Worm (Caenorhabditis elegans) whole organism, late embryonic: ENCODE measurements around the gene hrg-6.

ENCODE experiments used
- K09A11.1 ChIP-seq: sonication (generic microtip); optimal IDR thresholded peaks from 2 replicates; lab custom pipeline; 2017; ENCODE audit warnings: antibody characterized with exemption, mild to moderate bottlenecking, missing genetic modification characterization, missing compliant biosample characterization; ENCODE audit not compliant: insufficient read depth
- Y22D7AL.16 ChIP-seq: sonication (generic microtip); optimal IDR thresholded peaks from 2 replicates; lab custom pipeline; 2016; ENCODE audit warnings: missing genetic modification characterization, missing compliant biosample characterization
- ceh-14 ChIP-seq: sonication (generic microtip); optimal IDR thresholded peaks from 2 replicates; lab custom pipeline; 2016; ENCODE audit warnings: missing genotype, missing genetic modification characterization, missing compliant biosample characterization
- ceh-18 ChIP-seq: sonication (generic microtip); optimal IDR thresholded peaks from 2 replicates; lab custom pipeline; 2016; ENCODE audit warnings: missing genetic modification characterization, missing compliant biosample characterization
- ceh-19 ChIP-seq: fragments of 200-800 bp; sonication (Bioruptor generic); optimal IDR thresholded peaks from 2 replicates; lab custom pipeline; 2018; ENCODE audit warnings: mild to moderate bottlenecking, missing genetic modification characterization, missing compliant biosample characterization
- ceh-24 ChIP-seq: sonication (generic microtip); optimal IDR thresholded peaks from 2 replicates; lab custom pipeline; 2016; ENCODE audit warnings: mild to moderate bottlenecking, missing genetic modification characterization, missing compliant biosample characterization
- ceh-30 ChIP-seq: fragments of 150-350 bp; optimal IDR thresholded peaks from 2 replicates; lab custom pipeline; 2014; ENCODE audit warnings: missing biosample characterization, missing genetic modification characterization
- ceh-48 ChIP-seq: sonication (generic microtip); optimal IDR thresholded peaks from 2 replicates; lab custom pipeline; 2016; ENCODE audit warnings: missing genetic modification characterization, inconsistent platforms, missing compliant biosample characterization
- ceh-9 ChIP-seq: sonication (generic microtip); optimal IDR thresholded peaks from 2 replicates; lab custom pipeline; 2016; ENCODE audit warnings: mild to moderate bottlenecking, missing genetic modification characterization, inconsistent platforms, missing compliant biosample characterization
- dve-1 ChIP-seq: sonication (generic microtip); optimal IDR thresholded peaks from 2 replicates; lab custom pipeline; 2017; ENCODE audit warnings: antibody characterized with exemption, mild to moderate bottlenecking, missing genetic modification characterization, missing compliant biosample characterization
- elt-2 ChIP-seq: sonication (generic microtip); optimal IDR thresholded peaks from 2 replicates; lab custom pipeline; 2016; ENCODE audit warnings: missing genetic modification reagents, missing genetic modification characterization, missing compliant biosample characterization
- ets-4 ChIP-seq: sonication (generic microtip); optimal IDR thresholded peaks from 2 replicates; lab custom pipeline; 2016; ENCODE audit warnings: missing genetic modification characterization, missing compliant biosample characterization
- eyg-1 ChIP-seq: sonication (generic microtip); optimal IDR thresholded peaks from 2 replicates; lab custom pipeline; 2016; ENCODE audit warnings: missing genotype, missing genetic modification characterization, missing compliant biosample characterization
- gmeb-2 ChIP-seq: sonication (generic microtip); optimal IDR thresholded peaks from 2 replicates; lab custom pipeline; 2016; ENCODE audit warnings: missing genetic modification characterization, inconsistent platforms, missing compliant biosample characterization
- hlh-13 ChIP-seq: fragments of 200-800 bp; sonication (Bioruptor generic); optimal IDR thresholded peaks from 2 replicates; lab custom pipeline; 2018; ENCODE audit warnings: mild to moderate bottlenecking, missing genetic modification characterization, missing compliant biosample characterization
- hlh-30 ChIP-seq: sonication (generic microtip); optimal IDR thresholded peaks from 2 replicates; lab custom pipeline; 2017; ENCODE audit warnings: antibody characterized with exemption, missing genetic modification characterization, missing compliant biosample characterization; ENCODE audit not compliant: insufficient read depth
- hlh-6 ChIP-seq: sonication (generic microtip); optimal IDR thresholded peaks from 2 replicates; lab custom pipeline; 2016; ENCODE audit warnings: missing genotype, missing genetic modification characterization, missing compliant biosample characterization
- mec-3 ChIP-seq: sonication (generic microtip); optimal IDR thresholded peaks from 2 replicates; lab custom pipeline; 2016; ENCODE audit warnings: borderline replicate concordance, missing genetic modification characterization, missing compliant biosample characterization
- nfya-1 ChIP-seq: sonication (generic microtip); optimal IDR thresholded peaks from 2 replicates; lab custom pipeline; 2017; ENCODE audit warnings: missing genetic modification characterization, mild to moderate bottlenecking, missing compliant biosample characterization, antibody characterized with exemption, moderate library complexity
- nhr-11 ChIP-seq: fragments of 150-350 bp; optimal IDR thresholded peaks from 2 replicates; lab custom pipeline; 2014; ENCODE audit warnings: missing biosample characterization, missing genetic modification characterization
- nhr-232 ChIP-seq: sonication (generic microtip); optimal IDR thresholded peaks from 2 replicates; lab custom pipeline; 2016; ENCODE audit warnings: missing genetic modification characterization, missing compliant biosample characterization
- odd-2 ChIP-seq: sonication (generic microtip); optimal IDR thresholded peaks from 2 replicates; lab custom pipeline; 2017; ENCODE audit warnings: antibody characterized with exemption, mild to moderate bottlenecking, missing genetic modification characterization, missing compliant biosample characterization
- pax-1 ChIP-seq: fragments of 150-350 bp; optimal IDR thresholded peaks from 2 replicates; lab custom pipeline; 2014; ENCODE audit warnings: missing biosample characterization, missing genetic modification characterization
- pha-4 ChIP-seq: fragments of 150-350 bp; optimal IDR thresholded peaks from 2 replicates; lab custom pipeline; 2018; ENCODE audit warnings: missing biosample characterization, missing genetic modification reagents, missing genetic modification characterization
- pros-1 ChIP-seq: fragments of 150-350 bp; optimal IDR thresholded peaks from 2 replicates; lab custom pipeline; 2014; ENCODE audit warnings: missing biosample characterization, missing genetic modification reagents, missing genetic modification characterization
- rnt-1 ChIP-seq: sonication (generic microtip); optimal IDR thresholded peaks from 2 replicates; lab custom pipeline; 2016; ENCODE audit warnings: missing genetic modification characterization, missing compliant biosample characterization
- syd-9 ChIP-seq: sonication (generic microtip); optimal IDR thresholded peaks from 2 replicates; lab custom pipeline; 2016; ENCODE audit warnings: mild to moderate bottlenecking, missing genetic modification characterization, moderate library complexity, missing compliant biosample characterization
- tbx-2 ChIP-seq: sonication (generic microtip); optimal IDR thresholded peaks from 2 replicates; lab custom pipeline; 2016; ENCODE audit warnings: missing genetic modification characterization, missing compliant biosample characterization
- tbx-7 ChIP-seq: sonication (generic microtip); optimal IDR thresholded peaks from 2 replicates; lab custom pipeline; 2016; ENCODE audit warnings: missing genotype, missing genetic modification characterization, missing compliant biosample characterization
- ttx-3 ChIP-seq: sonication (generic microtip); optimal IDR thresholded peaks from 2 replicates; lab custom pipeline; 2016; ENCODE audit warnings: missing genetic modification reagents, missing genetic modification characterization, missing compliant biosample characterization
- unc-3 ChIP-seq, 2 experiments: fragments of 200-800 bp in 1 of 2; sonication (Bioruptor generic) in 1 of 2; sonication (generic microtip) in 1 of 2; conservative IDR thresholded peaks in 1 of 2; optimal IDR thresholded peaks in 1 of 2; 2 replicates each; pipeline versions ENCODE4 v1.3.6 to Lab custom; 2016 to 2022; ENCODE audit warnings: missing compliant biosample characterization in 2 of 2, missing genetic modification characterization in 2 of 2, missing genetic modification reagents in 1 of 2
- unc-42 ChIP-seq: sonication (generic microtip); optimal IDR thresholded peaks from 2 replicates; lab custom pipeline; 2016; ENCODE audit warnings: missing genotype, missing genetic modification characterization, missing compliant biosample characterization
- unc-86 ChIP-seq: sonication (generic microtip); optimal IDR thresholded peaks from 2 replicates; lab custom pipeline; 2016; ENCODE audit warnings: missing genetic modification characterization, missing compliant biosample characterization

Gene hrg-6

ce11 chrIV:11030117-11030516 is 2.3 kb upstream of the hrg-6 start:
- TF ChIP-seq Y22D7AL.16 (tag; lab: Kevin White, UChicago) (no peak), hlh-6 (tag; lab: Kevin White, UChicago) (no peak), syd-9 (tag; lab: Kevin White, UChicago) (no peak), gmeb-2 (tag; lab: Kevin White, UChicago) (no peak), ceh-14 (tag; lab: Kevin White, UChicago) (no peak), eyg-1 (tag; lab: Kevin White, UChicago) (no peak), unc-42 (no peak), ceh-30 (tag; lab: Kevin White, UChicago) (no peak), unc-86 (tag; lab: Kevin White, UChicago) (no peak), hlh-13 (GFP tag; lab: Kevin White, UChicago) (no peak), K09A11.1 (no peak), rnt-1 (tag; lab: Kevin White, UChicago) (no peak), ttx-3 (tag; lab: Kevin White, UChicago) (no peak), ets-4 (tag; lab: Kevin White, UChicago) (no peak), tbx-2 (no peak), tbx-7 (tag; lab: Kevin White, UChicago) (no peak)

ce11 chrIV:11030893-11031292 is 1.5 kb upstream of the hrg-6 start, which contains the start of gene hrg-4:
hrg-4 (minus strand) TSS chrIV:11030993.
- TF ChIP-seq gmeb-2 (tag; lab: Kevin White, UChicago) (no peak), pha-4 (no peak), ceh-18 (tag; lab: Kevin White, UChicago) (no peak), ttx-3 (tag; lab: Kevin White, UChicago) (no peak), ceh-9 (tag; lab: Kevin White, UChicago) (no peak), nhr-11 (tag; lab: Kevin White, UChicago) (no peak), pros-1 (tag; lab: Kevin White, UChicago) (no peak), nhr-232 (tag; lab: Kevin White, UChicago) (no peak), hlh-30 (no peak), dve-1 (no peak), ceh-19 (no peak), odd-2 (no peak), unc-42 (no peak), mec-3 (no peak), ceh-48 (tag; lab: Kevin White, UChicago) (no peak)

- no peak for TF ChIP-seq dve-1
- TF ChIP-seq ceh-48 (tag; lab: Kevin White, UChicago): no peak
- TF ChIP-seq pha-4: no peak
Observed at ce11 chrIV:11031640-11032039, 748 bp upstream of the hrg-6 start.

ce11 chrIV:11036222-11036621 is 3.8 kb downstream of the hrg-6 start, which contains the start of gene fkb-1:
fkb-1 (plus strand) TSS chrIV:11036582.
- no peak for TF ChIP-seq ets-4 (tag; lab: Kevin White, UChicago)
- TF ChIP-seq pax-1 (tag; lab: Kevin White, UChicago): peak; percentile 60
- TF ChIP-seq ceh-24 (tag; lab: Kevin White, UChicago): no peak
- TF ChIP-seq hlh-6 (tag; lab: Kevin White, UChicago): no peak
- TF ChIP-seq elt-2: peak; percentile 19
- TF ChIP-seq nfya-1: peak; percentile 35

- TF ChIP-seq ets-4 (tag; lab: Kevin White, UChicago): no peak
- no peak for TF ChIP-seq unc-3 (GFP tag; conservative IDR thresholded peaks at IDR 0.05; lab: Robert Waterston, UW)
- TF ChIP-seq unc-3 (tag; optimal IDR thresholded peaks at IDR 0.05; lab: Kevin White, UChicago): no peak
- peak; percentile 32 for TF ChIP-seq unc-42
- TF ChIP-seq elt-2: peak; percentile 44
- TF ChIP-seq, all 69 proteins: peak for 2
Observed at ce11 chrIV:11037118-11037719, 4.8 kb downstream of the hrg-6 start.
